Fruit fly (Drosophila melanogaster) S2 (cell line): ENCODE measurements around the gene Cpr73D.

ENCODE experiments used
- CG8478 ChIP-seq: fragments of >200 bp; optimal IDR thresholded peaks from 2 replicates; lab custom pipeline; 2018
- CTCF ChIP-seq, 2 experiments: fragments of >200 bp; optimal IDR thresholded peaks; 2 replicates each; lab custom pipeline; 2018

dm6 chr3L:16984813-16985387, 27.4 kb upstream of the Cpr73D start:
- TF ChIP-seq CG8478 (no peak), CTCF (optimal IDR thresholded peaks at IDR 0.05; lab: Kevin White, UChicago) (no peak)
